Worm (Caenorhabditis elegans) whole organism, L3 larva: ENCODE results near the gene F45D3.2.

Source experiments
- ZK546.5 ChIP-seq: sonication (generic microtip); optimal IDR thresholded peaks from 2 replicates; lab custom pipeline; 2017; ENCODE audit warnings: missing biosample characterization, missing genetic modification characterization
- ama-1 ChIP-seq: fragments of 150-350 bp; optimal IDR thresholded peaks from 2 replicates; lab custom pipeline; 2018
- ceh-16 ChIP-seq: sonication (generic microtip); optimal IDR thresholded peaks from 2 replicates; lab custom pipeline; 2017; ENCODE audit warnings: missing biosample characterization, missing genetic modification characterization
- ceh-28 ChIP-seq: fragments of 150-350 bp; optimal IDR thresholded peaks from 2 replicates; lab custom pipeline; 2014; ENCODE audit warnings: missing biosample characterization, missing genetic modification reagents, missing genetic modification characterization
- ceh-82 ChIP-seq: fragments of 150-350 bp; optimal IDR thresholded peaks from 2 replicates; lab custom pipeline; 2014; ENCODE audit warnings: missing biosample characterization, missing genetic modification characterization
- ceh-9 ChIP-seq: sonication (generic microtip); optimal IDR thresholded peaks from 2 replicates; lab custom pipeline; 2018; ENCODE audit warnings: missing biosample characterization, missing genetic modification characterization
- daf-12 ChIP-seq: fragments of 150-350 bp; optimal IDR thresholded peaks from 2 replicates; lab custom pipeline; 2014; ENCODE audit warnings: missing biosample characterization, missing genetic modification reagents, missing genetic modification characterization
- egl-27 ChIP-seq: sonication (generic microtip); optimal IDR thresholded peaks from 4 replicates; lab custom pipeline; 2017; ENCODE audit warnings: missing biosample characterization, missing genetic modification reagents, missing genetic modification characterization
- egl-5 ChIP-seq: fragments of 150-350 bp; optimal IDR thresholded peaks from 2 replicates; lab custom pipeline; 2017; ENCODE audit warnings: missing biosample characterization, missing genetic modification reagents, missing genetic modification characterization, inconsistent platforms
- elt-1 ChIP-seq: fragments of 150-350 bp; optimal IDR thresholded peaks from 2 replicates; lab custom pipeline; 2014; ENCODE audit warnings: missing biosample characterization, missing genetic modification characterization
- elt-2 ChIP-seq: sonication (generic microtip); optimal IDR thresholded peaks from 2 replicates; lab custom pipeline; 2016; ENCODE audit warnings: missing genetic modification reagents, mild to moderate bottlenecking, missing genetic modification characterization, missing compliant biosample characterization
- elt-3 ChIP-seq, 3 experiments: fragments of 150-350 bp in 1 of 3; sonication (generic microtip) in 2 of 3; optimal IDR thresholded peaks; 2 replicates in 2 of 3; 4 replicates in 1 of 3; lab custom pipeline; 2014 to 2017; ENCODE audit warnings: missing biosample characterization in 3 of 3, missing genetic modification characterization in 3 of 3
- fkh-10 ChIP-seq: sonication (generic microtip); optimal IDR thresholded peaks from 2 replicates; lab custom pipeline; 2017; ENCODE audit warnings: missing biosample characterization, missing genetic modification reagents, missing genetic modification characterization
- fkh-2 ChIP-seq: fragments of 150-350 bp; optimal IDR thresholded peaks from 2 replicates; lab custom pipeline; 2014; ENCODE audit warnings: missing biosample characterization, missing genetic modification reagents, missing genetic modification characterization
- jun-1 ChIP-seq: fragments of 150-350 bp; optimal IDR thresholded peaks from 2 replicates; lab custom pipeline; 2014; ENCODE audit warnings: missing biosample characterization, missing genetic modification reagents, missing genetic modification characterization
- lin-15B ChIP-seq: fragments of 150-350 bp; optimal IDR thresholded peaks from 2 replicates; lab custom pipeline; 2014; ENCODE audit warnings: missing biosample characterization, missing genetic modification characterization
- lin-39 ChIP-seq: fragments of 150-350 bp; optimal IDR thresholded peaks from 2 replicates; lab custom pipeline; 2018; ENCODE audit warnings: missing biosample characterization, missing genetic modification reagents, missing genetic modification characterization
- lsy-12 ChIP-seq: sonication (generic microtip); optimal IDR thresholded peaks from 2 replicates; lab custom pipeline; 2016; ENCODE audit warnings: mild to moderate bottlenecking, missing genetic modification characterization, missing compliant biosample characterization
- mdl-1 ChIP-seq: fragments of 150-350 bp; optimal IDR thresholded peaks from 2 replicates; lab custom pipeline; 2014; ENCODE audit warnings: missing biosample characterization, missing genetic modification characterization
- mml-1 ChIP-seq: fragments of 150-350 bp; sonication (generic microtip); optimal IDR thresholded peaks from 3 replicates; lab custom pipeline; 2014; ENCODE audit warnings: missing biosample characterization, missing genetic modification characterization
- nfya-1 ChIP-seq: sonication (generic microtip); optimal IDR thresholded peaks from 2 replicates; lab custom pipeline; 2017; ENCODE audit warnings: missing genetic modification characterization, mild to moderate bottlenecking, missing compliant biosample characterization, antibody characterized with exemption, moderate library complexity; ENCODE audit not compliant: insufficient read depth
- nhr-11 ChIP-seq: fragments of 150-350 bp; optimal IDR thresholded peaks from 2 replicates; lab custom pipeline; 2014; ENCODE audit warnings: missing biosample characterization, missing genetic modification characterization
- nhr-12 ChIP-seq: fragments of 150-350 bp; optimal IDR thresholded peaks from 2 replicates; lab custom pipeline; 2014; ENCODE audit warnings: missing biosample characterization, missing genetic modification characterization
- nhr-23 ChIP-seq: fragments of 150-350 bp; optimal IDR thresholded peaks from 2 replicates; lab custom pipeline; 2014; ENCODE audit warnings: missing biosample characterization, missing genetic modification reagents, missing genetic modification characterization
- nhr-237 ChIP-seq: fragments of 150-350 bp; optimal IDR thresholded peaks from 2 replicates; lab custom pipeline; 2014; ENCODE audit warnings: missing biosample characterization, missing genetic modification characterization
- nhr-25 ChIP-seq: sonication (generic microtip); optimal IDR thresholded peaks from 2 replicates; lab custom pipeline; 2017; ENCODE audit warnings: missing biosample characterization, missing genetic modification characterization
- nhr-28 ChIP-seq: fragments of 150-350 bp; optimal IDR thresholded peaks from 2 replicates; lab custom pipeline; 2014; ENCODE audit warnings: missing biosample characterization, missing genetic modification characterization
- nhr-67 ChIP-seq: fragments of 150-350 bp; optimal IDR thresholded peaks from 2 replicates; lab custom pipeline; 2014; ENCODE audit warnings: missing biosample characterization, missing genetic modification characterization
- nhr-77 ChIP-seq: fragments of 150-350 bp; optimal IDR thresholded peaks from 2 replicates; lab custom pipeline; 2014; ENCODE audit warnings: missing biosample characterization, missing genetic modification characterization
- pqm-1 ChIP-seq: fragments of 150-350 bp; optimal IDR thresholded peaks from 2 replicates; lab custom pipeline; 2017; ENCODE audit warnings: missing biosample characterization, missing genetic modification characterization, inconsistent platforms
- sea-2 ChIP-seq: fragments of 150-350 bp; sonication (generic microtip); optimal IDR thresholded peaks from 4 replicates; lab custom pipeline; 2014; ENCODE audit warnings: missing biosample characterization, missing genetic modification reagents, missing genetic modification characterization
- skn-1 ChIP-seq: fragments of 150-350 bp; optimal IDR thresholded peaks from 2 replicates; lab custom pipeline; 2014; ENCODE audit warnings: missing biosample characterization, missing genetic modification characterization
- snpc-4 ChIP-seq: fragments of 150-350 bp; optimal IDR thresholded peaks from 2 replicates; lab custom pipeline; 2014; ENCODE audit warnings: missing biosample characterization, missing genetic modification characterization
- tbx-2 ChIP-seq: sonication (generic microtip); optimal IDR thresholded peaks from 2 replicates; lab custom pipeline; 2016; ENCODE audit warnings: mild to moderate bottlenecking, missing genetic modification characterization, missing compliant biosample characterization
- unc-39 ChIP-seq: sonication (generic microtip); optimal IDR thresholded peaks from 4 replicates; lab custom pipeline; 2017; ENCODE audit warnings: missing biosample characterization, missing genetic modification characterization
- unc-62 ChIP-seq: fragments of 150-350 bp; sonication (generic microtip); optimal IDR thresholded peaks from 4 replicates; lab custom pipeline; 2014; ENCODE audit warnings: missing biosample characterization, missing genetic modification reagents, missing genetic modification characterization
- zag-1 ChIP-seq: fragments of 150-350 bp; optimal IDR thresholded peaks from 2 replicates; lab custom pipeline; 2014; ENCODE audit warnings: missing biosample characterization, missing genetic modification characterization

Gene F45D3.2

ce11 chrV:12586793-12587192 lies 46.0 kb downstream of the F45D3.2 start:
- no peak for TF ChIP-seq snpc-4 (tag; lab: Kevin White, UChicago)
- TF ChIP-seq fkh-10 (GFP tag; lab: Kevin White, UChicago) = no peak
- no peak for TF ChIP-seq nhr-12 (tag; lab: Kevin White, UChicago)
- TF ChIP-seq sea-2 (GFP tag; lab: Kevin White, UChicago) = no peak
- no peak for TF ChIP-seq tbx-2 (tag; lab: Kevin White, UChicago)
- no peak for TF ChIP-seq elt-2 (tag; lab: Kevin White, UChicago)
- no peak for TF ChIP-seq mdl-1 (tag; lab: Kevin White, UChicago)
- no peak for TF ChIP-seq elt-3 (tag; optimal IDR thresholded peaks at IDR 0.05; lab: Kevin White, UChicago)
- TF ChIP-seq nhr-11 (tag; lab: Kevin White, UChicago) = no peak
- no peak for TF ChIP-seq egl-5 (tag; lab: Kevin White, UChicago)
- TF ChIP-seq nhr-25 = no peak
- TF ChIP-seq ceh-9 = no peak
- no peak for TF ChIP-seq ceh-28 (tag; lab: Kevin White, UChicago)
- TF ChIP-seq ZK546.5 (tag; lab: Kevin White, UChicago) = no peak
- no peak for TF ChIP-seq fkh-2 (tag; lab: Kevin White, UChicago)
- no peak for TF ChIP-seq nhr-77
- no peak for TF ChIP-seq nhr-28 (tag; lab: Kevin White, UChicago)
- no peak for TF ChIP-seq daf-12 (tag; lab: Kevin White, UChicago)
- TF ChIP-seq, all 47 proteins: peak for 0

- TF ChIP-seq lin-15B (no peak), tbx-2 (tag; lab: Kevin White, UChicago) (no peak), lin-39 (tag; lab: Kevin White, UChicago) (no peak), nhr-67 (no peak), elt-2 (tag; lab: Kevin White, UChicago) (no peak), nhr-237 (tag; lab: Kevin White, UChicago) (no peak), nhr-11 (tag; lab: Kevin White, UChicago) (no peak), daf-12 (tag; lab: Kevin White, UChicago) (no peak), nhr-28 (tag; lab: Kevin White, UChicago) (no peak), unc-39 (tag; lab: Kevin White, UChicago) (no peak), elt-1 (no peak), ceh-16 (tag; lab: Kevin White, UChicago) (no peak), ZK546.5 (tag; lab: Kevin White, UChicago) (no peak), ama-1 (lab: Kevin White, UChicago) (no peak)
These were observed 47.2 kb downstream of the F45D3.2 start, which contains the start of gene C14C10.1 for ce11 chrV:12588030-12588429. Gene C14C10.1, plus strand, starts transcription at chrV:12588330.

- TF ChIP-seq nhr-67 = no peak
- no peak for TF ChIP-seq nfya-1 (tag; lab: Kevin White, UChicago)
- TF ChIP-seq pqm-1 = no peak
- no peak for TF ChIP-seq nhr-23 (tag; lab: Kevin White, UChicago)
- TF ChIP-seq nhr-28 (tag; lab: Kevin White, UChicago) = no peak
- no peak for TF ChIP-seq jun-1 (tag; lab: Kevin White, UChicago)
- no peak for TF ChIP-seq zag-1 (tag; lab: Kevin White, UChicago)
- TF ChIP-seq unc-62 (GFP tag; lab: Kevin White, UChicago) = no peak
- no peak for TF ChIP-seq fkh-10 (GFP tag; lab: Kevin White, UChicago)
These were observed 49.8 kb downstream of the F45D3.2 start, which contains the start of gene ttr-43 for ce11 chrV:12590601-12591000. Gene ttr-43, minus strand, starts transcription at chrV:12590701.

ce11 chrV:12592379-12592778 lies 51.5 kb downstream of the F45D3.2 start, which contains the start of gene C14C10.2:
Gene C14C10.2, minus strand, starts transcription at chrV:12592479.
- TF ChIP-seq skn-1 (tag; lab: Kevin White, UChicago) (no peak), sea-2 (GFP tag; lab: Kevin White, UChicago) (no peak), nhr-23 (tag; lab: Kevin White, UChicago) (no peak), zag-1 (tag; lab: Kevin White, UChicago) (no peak), ceh-82 (tag; lab: Kevin White, UChicago) (no peak), nhr-12 (tag; lab: Kevin White, UChicago) (no peak), tbx-2 (tag; lab: Kevin White, UChicago) (no peak), fkh-10 (GFP tag; lab: Kevin White, UChicago) (no peak), lsy-12 (tag; lab: Kevin White, UChicago) (no peak), fkh-2 (tag; lab: Kevin White, UChicago) (no peak), mdl-1 (tag; lab: Kevin White, UChicago) (no peak), egl-27 (tag; lab: Kevin White, UChicago) (no peak), nhr-28 (tag; lab: Kevin White, UChicago) (no peak), ceh-28 (tag; lab: Kevin White, UChicago) (no peak), nhr-77 (no peak), mml-1 (tag; lab: Kevin White, UChicago) (no peak), nfya-1 (tag; lab: Kevin White, UChicago) (no peak)
- TF ChIP-seq, all 47 proteins: peak for 0
